Worm (Caenorhabditis elegans): Measurements from ENCODE around the gene ymel-1.

DNA sequence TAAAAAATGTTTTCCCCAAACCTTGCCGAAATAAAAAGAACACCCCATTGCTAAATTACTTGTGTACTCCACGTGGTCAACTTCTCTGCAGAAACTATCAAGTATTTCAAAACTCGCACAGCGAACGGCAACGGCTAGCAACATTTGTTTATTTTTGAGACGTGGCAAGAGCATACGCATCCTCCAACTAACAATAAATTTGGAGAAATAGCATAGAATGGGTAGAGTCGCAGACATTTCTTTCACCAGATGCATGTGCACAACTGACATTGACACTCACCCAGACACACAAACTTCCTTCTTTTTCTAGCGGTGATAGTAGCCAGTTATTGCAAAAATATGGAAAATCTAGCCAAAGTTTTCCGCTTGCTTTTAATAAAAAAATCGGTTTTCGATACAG, 36.3 kb upstream of the ymel-1 start:
- TF ChIP-seq ceh-24 (tag; optimal IDR thresholded peaks at IDR 0.05) (no peak), hlh-15 (tag; optimal IDR thresholded peaks at IDR 0.05) (no peak), ama-1 (optimal IDR thresholded peaks at IDR 0.05) (no peak), dmd-4 (tag; optimal IDR thresholded peaks at IDR 0.05; ENCODE audit: borderline replicate concordance) (no peak), tbx-2 (tag; optimal IDR thresholded peaks at IDR 0.05) (no peak), lim-6 (tag; optimal IDR thresholded peaks at IDR 0.05) (no peak), pha-4 (tag; optimal IDR thresholded peaks at IDR 0.05) (no peak), pax-1 (tag; optimal IDR thresholded peaks at IDR 0.05) (no peak), pqm-1 (tag; optimal IDR thresholded peaks at IDR 0.05) (no peak), rnt-1 (tag; optimal IDR thresholded peaks at IDR 0.05) (no peak), dve-1 (tag; optimal IDR thresholded peaks at IDR 0.05) (no peak), hlh-6 (tag; optimal IDR thresholded peaks at IDR 0.05) (no peak), eyg-1 (tag; optimal IDR thresholded peaks at IDR 0.05) (no peak), pha-2 (tag; optimal IDR thresholded peaks at IDR 0.05) (no peak)

Measured in whole organism, late embryonic.